Fruit fly (Drosophila melanogaster) whole organism, embryonic: ENCODE data around the gene CG43077.

Source experiments
- Antp ChIP-seq: fragments of 200-800 bp; sonication (Bioruptor generic); optimal IDR thresholded peaks from 3 replicates; lab custom pipeline; 2016; ENCODE audit warnings: missing biosample characterization, missing genetic modification characterization
- Atf-2 ChIP-seq: fragments of 200-800 bp; sonication (Bioruptor generic); optimal IDR thresholded peaks from 2 replicates; lab custom pipeline; 2016; ENCODE audit warnings: missing biosample characterization, missing genetic modification characterization
- CG11456 ChIP-seq: fragments of 200-800 bp; sonication (Bioruptor generic); IDR thresholded peaks from 3 replicates; pipeline ENCODE4 v1.3.6; 2022; ENCODE audit warnings: missing biosample characterization, missing genetic modification characterization
- CG12219 ChIP-seq: fragments of 200-800 bp; sonication (Bioruptor generic); optimal IDR thresholded peaks from 3 replicates; lab custom pipeline; 2018; ENCODE audit warnings: missing biosample characterization, mild to moderate bottlenecking, missing genetic modification characterization
- CG12299 ChIP-seq: fragments of 200-800 bp; sonication (Bioruptor generic); optimal IDR thresholded peaks from 2 replicates; lab custom pipeline; 2018; ENCODE audit warnings: missing biosample characterization, mild to moderate bottlenecking, missing genetic modification characterization
- CG12391 ChIP-seq: fragments of 200-800 bp; sonication (Bioruptor generic); optimal IDR thresholded peaks from 3 replicates; lab custom pipeline; 2018; ENCODE audit warnings: missing biosample characterization, mild to moderate bottlenecking, missing genetic modification characterization, moderate library complexity
- CG13775 ChIP-seq: fragments of 200-800 bp; sonication (Bioruptor generic); optimal IDR thresholded peaks from 3 replicates; lab custom pipeline; 2017; ENCODE audit warnings: missing biosample characterization, mild to moderate bottlenecking, missing genetic modification characterization
- CG15514 ChIP-seq: fragments of 200-800 bp; sonication (Bioruptor generic); optimal IDR thresholded peaks from 3 replicates; lab custom pipeline; 2017; ENCODE audit warnings: missing biosample characterization, missing genetic modification characterization, mild to moderate bottlenecking, moderate library complexity, missing genetic modification reagents
- CG15601 ChIP-seq: fragments of 200-800 bp; sonication (Bioruptor generic); optimal IDR thresholded peaks from 3 replicates; lab custom pipeline; 2019; ENCODE audit warnings: missing biosample characterization, mild to moderate bottlenecking, missing genetic modification characterization, moderate library complexity
- CG17361 ChIP-seq: fragments of 200-800 bp; sonication (Bioruptor generic); IDR thresholded peaks from 3 replicates; pipeline ENCODE4 v1.3.6; 2022; ENCODE audit warnings: missing biosample characterization, missing genetic modification characterization
- CG18599 ChIP-seq: fragments of 200-800 bp; sonication (Bioruptor generic); optimal IDR thresholded peaks from 3 replicates; lab custom pipeline; 2017; ENCODE audit warnings: missing biosample characterization, missing genetic modification characterization, mild to moderate bottlenecking, moderate library complexity, missing genetic modification reagents
- CG2202 ChIP-seq: fragments of 200-800 bp; sonication (Bioruptor generic); optimal IDR thresholded peaks from 2 replicates; lab custom pipeline; 2018; ENCODE audit warnings: missing biosample characterization, mild to moderate bottlenecking, missing genetic modification characterization
- CG31441 ChIP-seq: fragments of 200-800 bp; sonication (Bioruptor generic); IDR thresholded peaks from 2 replicates; pipeline ENCODE4 v1.3.6; 2022; ENCODE audit warnings: missing biosample characterization, missing genetic modification characterization
- CG32767 ChIP-seq: fragments of 200-800 bp; sonication (Bioruptor generic); IDR thresholded peaks from 2 replicates; pipeline ENCODE4 v1.3.6; 2022; ENCODE audit warnings: missing biosample characterization, missing genetic modification characterization
- CG7357 ChIP-seq: fragments of 200-800 bp; sonication (Bioruptor generic); IDR thresholded peaks from 3 replicates; pipeline ENCODE4 v1.3.6; 2022; ENCODE audit warnings: missing biosample characterization, missing genetic modification characterization
- CG7556 ChIP-seq: fragments of 200-800 bp; sonication (Bioruptor generic); optimal IDR thresholded peaks from 2 replicates; lab custom pipeline; 2017; ENCODE audit warnings: missing biosample characterization, mild to moderate bottlenecking, missing genetic modification characterization
- CG7987 ChIP-seq: fragments of 200-800 bp; sonication (Bioruptor generic); optimal IDR thresholded peaks from 2 replicates; lab custom pipeline; 2018; ENCODE audit warnings: missing biosample characterization, mild to moderate bottlenecking, missing genetic modification characterization, moderate library complexity
- CG8290 ChIP-seq, 3 experiments: fragments of 200-800 bp; sonication (Bioruptor generic); optimal IDR thresholded peaks; 2 replicates each; lab custom pipeline; 2016 to 2019; ENCODE audit warnings: missing biosample characterization in 3 of 3, missing genetic modification characterization in 3 of 3, mild to moderate bottlenecking in 2 of 3, moderate library complexity in 1 of 3
- CG8924 ChIP-seq: fragments of 200-800 bp; optimal IDR thresholded peaks from 3 replicates; lab custom pipeline; 2019; ENCODE audit warnings: missing biosample characterization, mild to moderate bottlenecking, missing genetic modification characterization, moderate library complexity
- CG9215 ChIP-seq: fragments of 200-800 bp; sonication (Bioruptor generic); IDR thresholded peaks from 2 replicates; pipeline ENCODE4 v1.3.6; 2022; ENCODE audit warnings: missing biosample characterization, missing genetic modification characterization
- CG9437 ChIP-seq: fragments of 200-800 bp; sonication (Bioruptor generic); optimal IDR thresholded peaks from 2 replicates; lab custom pipeline; 2018; ENCODE audit warnings: missing biosample characterization, mild to moderate bottlenecking, missing genetic modification characterization
- CHES-1-like ChIP-seq: fragments of 200-800 bp; sonication (Bioruptor generic); optimal IDR thresholded peaks from 2 replicates; lab custom pipeline; 2016; ENCODE audit warnings: missing biosample characterization, missing genetic modification characterization
- Camta ChIP-seq: fragments of 200-800 bp; sonication (Bioruptor generic); optimal IDR thresholded peaks from 2 replicates; lab custom pipeline; 2016; ENCODE audit warnings: missing biosample characterization, missing genetic modification characterization
- Dip3 ChIP-seq: fragments of 200-800 bp; sonication (Bioruptor generic); optimal IDR thresholded peaks from 3 replicates; lab custom pipeline; 2016; ENCODE audit warnings: missing biosample characterization, missing genetic modification characterization
- Ets65A ChIP-seq: fragments of 200-800 bp; sonication (Bioruptor generic); peaks from one replicate; lab custom pipeline; 2016; ENCODE audit warnings: missing biosample characterization, missing genetic modification characterization
- Kr ChIP-seq: fragments of 200-800 bp; sonication (Bioruptor generic); optimal IDR thresholded peaks from 2 replicates; lab custom pipeline; 2017; ENCODE audit warnings: missing biosample characterization, mild to moderate bottlenecking, missing genetic modification characterization
- Lim3 ChIP-seq: fragments of 200-800 bp; sonication (Bioruptor generic); IDR thresholded peaks from 2 replicates; pipeline ENCODE4 v1.3.6; 2022; ENCODE audit warnings: missing biosample characterization, missing genetic modification characterization
- Med ChIP-seq: fragments of 200-800 bp; sonication (Bioruptor generic); peaks from one replicate; lab custom pipeline; 2016; ENCODE audit warnings: missing biosample characterization, missing genetic modification characterization, mild to moderate bottlenecking, inconsistent platforms, moderate library complexity
- Mrtf ChIP-seq: fragments of 200-800 bp; sonication (Bioruptor generic); IDR thresholded peaks from 3 replicates; pipeline ENCODE4 v1.3.6; 2022; ENCODE audit warnings: missing biosample characterization, missing genetic modification characterization
- NC2α ChIP-seq: fragments of 200-800 bp; sonication (Bioruptor generic); optimal IDR thresholded peaks from 2 replicates; lab custom pipeline; 2016; ENCODE audit warnings: missing biosample characterization, missing genetic modification characterization
- Opbp ChIP-seq: fragments of 200-800 bp; sonication (Bioruptor generic); IDR thresholded peaks from 3 replicates; pipeline ENCODE4 v1.3.6; 2022; ENCODE audit warnings: missing biosample characterization, missing genetic modification characterization; ENCODE audit not compliant: partially characterized antibody
- Xrp1 ChIP-seq: fragments of 200-800 bp; sonication (Bioruptor generic); IDR thresholded peaks from 2 replicates; pipeline ENCODE4 v1.3.6; 2022; ENCODE audit warnings: missing biosample characterization, missing genetic modification characterization
- ap ChIP-seq: fragments of 200-800 bp; sonication (Bioruptor generic); IDR thresholded peaks from 2 replicates; pipeline ENCODE4 v1.3.6; 2022; ENCODE audit warnings: missing biosample characterization, missing genetic modification characterization
- chinmo ChIP-seq: fragments of 200-800 bp; sonication (Bioruptor generic); IDR thresholded peaks from 4 replicates; pipeline ENCODE4 v1.3.6; 2022; ENCODE audit warnings: missing biosample characterization, missing genetic modification characterization; ENCODE audit not compliant: partially characterized antibody
- disco-r ChIP-seq: fragments of 200-800 bp; sonication (Bioruptor generic); optimal IDR thresholded peaks from 2 replicates; lab custom pipeline; 2016; ENCODE audit warnings: missing biosample characterization, missing genetic modification characterization
- dpn ChIP-seq, 2 experiments: fragments of 200-800 bp; sonication (Bioruptor generic); optimal IDR thresholded peaks; 3 replicates each; lab custom pipeline; 2016; ENCODE audit warnings: missing biosample characterization in 2 of 2, missing genetic modification characterization in 2 of 2
- fru ChIP-seq: fragments of >200 bp; optimal IDR thresholded peaks from 2 replicates; lab custom pipeline; 2017
- gt ChIP-seq: fragments of 200-800 bp; sonication (Bioruptor generic); IDR thresholded peaks from 2 replicates; pipeline ENCODE4 v1.3.6; 2022; ENCODE audit warnings: missing biosample characterization, missing genetic modification characterization
- her ChIP-seq: fragments of 200-800 bp; sonication (Bioruptor generic); optimal IDR thresholded peaks from 2 replicates; lab custom pipeline; 2016; ENCODE audit warnings: missing biosample characterization, missing genetic modification characterization
- jumu ChIP-seq: fragments of 200-800 bp; sonication (Bioruptor generic); optimal IDR thresholded peaks from 3 replicates; lab custom pipeline; 2016; ENCODE audit warnings: missing biosample characterization, missing genetic modification characterization
- otp ChIP-seq: fragments of 200-800 bp; sonication (Bioruptor generic); IDR thresholded peaks from 3 replicates; pipeline ENCODE4, ENCODE4 v1.3.6; 2022; ENCODE audit warnings: missing biosample characterization, missing genetic modification characterization
- rib ChIP-seq: fragments of 200-800 bp; sonication (Bioruptor generic); IDR thresholded peaks from 2 replicates; pipeline ENCODE4 v1.3.6; 2022; ENCODE audit warnings: missing biosample characterization, missing genetic modification characterization
- scrt ChIP-seq: fragments of 200-800 bp; sonication (Bioruptor generic); optimal IDR thresholded peaks from 2 replicates; lab custom pipeline; 2018; ENCODE audit warnings: missing biosample characterization, mild to moderate bottlenecking, missing genetic modification characterization, moderate library complexity
- sens ChIP-seq: fragments of 200-800 bp; sonication (Bioruptor generic); peaks from one replicate; lab custom pipeline; 2016; ENCODE audit warnings: missing biosample characterization, missing genetic modification characterization
- sob ChIP-seq: fragments of 200-800 bp; sonication (Bioruptor generic); IDR thresholded peaks from 2 replicates; pipeline ENCODE4 v1.3.6; 2022; ENCODE audit warnings: missing biosample characterization, missing genetic modification characterization
- tup ChIP-seq: fragments of 200-800 bp; sonication (Bioruptor generic); optimal IDR thresholded peaks from 2 replicates; lab custom pipeline; 2016; ENCODE audit warnings: missing biosample characterization, mild to moderate bottlenecking, missing genetic modification characterization, moderate library complexity
- unc-4 ChIP-seq: fragments of 200-800 bp; sonication (Bioruptor generic); IDR thresholded peaks from 2 replicates; pipeline ENCODE4 v1.3.6; 2022; ENCODE audit warnings: missing biosample characterization, missing genetic modification characterization; ENCODE audit not compliant: partially characterized antibody
- unpg ChIP-seq: fragments of 200-800 bp; sonication (Bioruptor generic); optimal IDR thresholded peaks from 3 replicates; lab custom pipeline; 2018; ENCODE audit warnings: missing biosample characterization, mild to moderate bottlenecking, missing genetic modification characterization, moderate library complexity
- usp ChIP-seq: fragments of >200 bp; optimal IDR thresholded peaks from 2 replicates; lab custom pipeline; 2017; ENCODE audit warnings: missing biosample characterization, missing genetic modification characterization

Gene CG43077

DNA sequence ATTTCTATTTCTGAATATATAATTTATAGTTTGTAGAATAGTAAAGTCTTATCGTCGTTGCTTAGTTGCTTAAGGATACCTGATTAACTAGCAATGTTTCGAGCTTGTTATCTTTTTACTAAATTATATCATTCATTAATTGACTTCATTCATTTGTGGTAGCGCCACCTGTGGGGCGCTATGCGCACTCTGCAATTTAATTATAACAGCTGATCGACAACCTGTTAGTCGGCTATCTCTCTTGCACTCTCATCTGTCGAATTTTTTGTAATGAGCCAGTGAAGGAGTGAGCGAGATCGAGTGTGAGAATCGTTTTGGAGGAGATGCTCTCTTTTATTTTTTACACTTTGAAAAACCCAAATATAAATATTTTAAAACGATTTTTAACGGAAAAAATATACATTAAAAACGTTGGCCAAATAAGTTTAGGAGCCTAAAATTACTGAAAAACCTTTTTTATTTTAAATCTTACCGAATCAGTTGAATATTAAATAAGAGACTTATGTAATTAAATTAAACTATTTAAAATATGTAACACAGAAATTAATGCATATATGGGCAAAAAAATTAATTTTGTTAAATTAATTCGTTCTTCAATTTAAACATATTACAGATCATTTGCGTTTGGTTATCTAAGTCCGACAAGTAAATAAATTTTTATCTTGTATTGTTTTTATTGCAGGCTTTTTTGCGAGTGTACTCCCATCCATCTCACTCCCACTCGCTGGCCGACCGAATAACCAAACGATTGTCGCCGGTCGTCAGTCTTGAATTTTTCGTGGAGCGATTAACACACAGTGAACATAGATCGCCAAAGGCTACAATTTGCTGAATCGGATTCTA is 23.0 kb upstream of the CG43077 start, which contains the start of the genes CG16700 and CG4991 (continued):
- TF ChIP-seq unpg (peak; percentile 69), CG7357 (GFP tag; lab: Robert Waterston, UW) (peak; percentile 55), CG8290 (GFP tag; optimal IDR thresholded peaks at IDR 0.05; lab: Kevin White, UChicago) (peak; percentile 24), CG8290 (tag; optimal IDR thresholded peaks at IDR 0.05; lab: Kevin White, UChicago) (peak in 1 of 2 experiments; percentile 38), tup (no peak), Ets65A (GFP tag; lab: Kevin White, UChicago) (no peak), CG12391 (tag; lab: Kevin White, UChicago) (peak; percentile 87), Med (GFP tag; lab: Kevin White, UChicago) (peak; percentile 83), gt (no peak; the same call in 1 of the 2 replicates), Opbp (GFP tag; lab: Robert Waterston, UW) (no peak), CG9215 (GFP tag; lab: Robert Waterston, UW) (peak; percentile 82), CHES-1-like (GFP tag; lab: Kevin White, UChicago) (no peak), otp (GFP tag; lab: Robert Waterston, UW) (peak; percentile 34; the same call in 1 of the 3 replicates), Xrp1 (GFP tag; lab: Robert Waterston, UW) (peak; percentile 77), Mrtf (GFP tag; lab: Robert Waterston, UW) (peak; percentile 58; the same call in 1 of the 3 replicates), CG7987 (GFP tag; lab: Kevin White, UChicago) (no peak), CG15601 (tag; lab: Kevin White, UChicago) (peak; percentile 73), rib (GFP tag; lab: Robert Waterston, UW) (0 out of 2 replicates have a peak, but pooled peaks have one; percentile 46), her (GFP tag; lab: Kevin White, UChicago) (no peak), disco-r (no peak), CG9437 (peak; percentile 87), Lim3 (GFP tag; lab: Robert Waterston, UW) (no peak), CG18599 (peak; percentile 78), Camta (GFP tag; lab: Kevin White, UChicago) (peak; percentile 36), Antp (GFP tag; lab: Kevin White, UChicago) (no peak), CG12219 (GFP tag; lab: Kevin White, UChicago) (no peak), jumu (no peak), chinmo (GFP tag; lab: Robert Waterston, UW) (0 out of 4 replicates have a peak, but pooled peaks have one; percentile 43), CG15514 (peak; percentile 11), unc-4 (no peak), sens (peak; percentile 86), CG31441 (GFP tag; lab: Robert Waterston, UW) (peak; percentile 91), Atf-2 (GFP tag; lab: Kevin White, UChicago) (no peak), CG2202 (no peak), dpn (GFP tag; optimal IDR thresholded peaks at IDR 0.05; lab: Kevin White, UChicago) (peak; percentile 5 to 69), CG32767 (GFP tag; lab: Robert Waterston, UW) (peak; percentile 70; the same call in 1 of the 2 replicates), CG7556 (GFP tag; lab: Kevin White, UChicago) (peak; percentile 93), CG8924 (tag; lab: Kevin White, UChicago) (peak; percentile 91), sob (GFP tag; lab: Robert Waterston, UW) (peak; percentile 61), Dip3 (GFP tag; lab: Kevin White, UChicago) (no peak), CG11456 (GFP tag; lab: Robert Waterston, UW) (peak; percentile 72; the same call in 2 of the 3 replicates), CG17361 (GFP tag; lab: Robert Waterston, UW) (peak; percentile 96), Kr (GFP tag; lab: Kevin White, UChicago) (no peak), CG13775 (GFP tag; lab: Kevin White, UChicago) (peak; percentile 85), fru (lab: Kevin White, UChicago) (no peak), usp (no peak), scrt (GFP tag; lab: Kevin White, UChicago) (peak; percentile 61), ap (no peak), NC2α (no peak), CG12299 (tag; lab: Kevin White, UChicago) (peak; percentile 63)
